Worm (Caenorhabditis elegans) whole organism, early embryonic: ENCODE results near the gene srz-101.
"Not testable (repeated sequence)": the region's sequence is repeated elsewhere in the genome, so short reads cannot be mapped to it uniquely, and the experiment has no call there.

Experiments
- B0310.2 ChIP-seq: sonication (generic microtip); optimal IDR thresholded peaks from 2 replicates; lab custom pipeline; 2016; ENCODE audit warnings: mild to moderate bottlenecking, missing genetic modification characterization, missing compliant biosample characterization
- F13C5.2 ChIP-seq: sonication (generic microtip); optimal IDR thresholded peaks from 2 replicates; lab custom pipeline; 2017; ENCODE audit warnings: mild to moderate bottlenecking, missing genetic modification characterization, inconsistent platforms, missing compliant biosample characterization
- aly-1 ChIP-seq: sonication (generic microtip); optimal IDR thresholded peaks from 2 replicates; lab custom pipeline; 2016; ENCODE audit warnings: missing genetic modification characterization, missing compliant biosample characterization
- ama-1 ChIP-seq: fragments of 150-350 bp; optimal IDR thresholded peaks from 2 replicates; lab custom pipeline; 2014
- ceh-13 ChIP-seq: fragments of 200-800 bp; sonication (Bioruptor generic); optimal IDR thresholded peaks from 2 replicates; lab custom pipeline; 2018; ENCODE audit warnings: mild to moderate bottlenecking, missing genetic modification characterization, missing compliant biosample characterization
- ceh-36 ChIP-seq: sonication (generic microtip); optimal IDR thresholded peaks from 2 replicates; lab custom pipeline; 2016; ENCODE audit warnings: missing genetic modification characterization, inconsistent platforms, missing compliant biosample characterization
- ets-7 ChIP-seq: sonication (generic microtip); optimal IDR thresholded peaks from 2 replicates; lab custom pipeline; 2016; ENCODE audit warnings: missing genotype, missing genetic modification characterization, missing compliant biosample characterization
- flt-1 ChIP-seq: fragments of 200-800 bp; sonication (Bioruptor generic); IDR thresholded peaks from 2 replicates; pipeline ENCODE4 v1.3.6; 2022; ENCODE audit warnings: missing genetic modification characterization, missing compliant biosample characterization
- hmbx-1 ChIP-seq: sonication (generic microtip); optimal IDR thresholded peaks from 2 replicates; lab custom pipeline; 2016; ENCODE audit warnings: mild to moderate bottlenecking, missing genetic modification characterization, missing compliant biosample characterization
- hmg-4 ChIP-seq: fragments of 200-800 bp; sonication (Bioruptor generic); optimal IDR thresholded peaks from 2 replicates; lab custom pipeline; 2018; ENCODE audit warnings: mild to moderate bottlenecking, missing genetic modification characterization, missing compliant biosample characterization
- hnd-1 ChIP-seq: sonication (generic microtip); optimal IDR thresholded peaks from 2 replicates; lab custom pipeline; 2016; ENCODE audit warnings: missing genetic modification characterization, missing compliant biosample characterization
- pes-1 ChIP-seq: fragments of 200-800 bp; sonication (Bioruptor generic); IDR thresholded peaks from 2 replicates; pipeline ENCODE4 v1.3.6; 2022; ENCODE audit warnings: missing genetic modification reagents, missing genetic modification characterization, missing compliant biosample characterization
- scrt-1 ChIP-seq: fragments of 200-800 bp; sonication (Bioruptor generic); IDR thresholded peaks from 2 replicates; pipeline ENCODE4 v1.3.6; 2022; ENCODE audit warnings: missing genetic modification characterization, missing compliant biosample characterization
- sea-1 ChIP-seq: fragments of 200-800 bp; sonication (Bioruptor generic); conservative IDR thresholded peaks from 2 replicates; pipeline ENCODE4 v1.3.6; 2022; ENCODE audit warnings: missing genetic modification characterization, missing compliant biosample characterization
- tbx-11 ChIP-seq: fragments of 200-800 bp; sonication (Bioruptor generic); IDR thresholded peaks from 2 replicates; pipeline ENCODE4 v1.3.6; 2022; ENCODE audit warnings: missing genetic modification characterization, missing compliant biosample characterization
- tbx-37 ChIP-seq: fragments of 200-800 bp; sonication (Bioruptor generic); conservative IDR thresholded peaks from 2 replicates; pipeline ENCODE4 v1.3.6; 2022; ENCODE audit warnings: missing genetic modification reagents, missing genetic modification characterization, missing compliant biosample characterization
- tra-4 ChIP-seq: sonication (generic microtip); optimal IDR thresholded peaks from 2 replicates; lab custom pipeline; 2017; ENCODE audit warnings: missing genetic modification characterization, missing compliant biosample characterization

The srz-101 gene

ce11 chrV:16694538-16694937, at the start of gene srz-101:
Gene srz-101 (plus strand): TSS chrV:16694838.
- TF ChIP-seq B0310.2 (tag; lab: Kevin White, UChicago) = no peak
- TF ChIP-seq pes-1 (GFP tag; lab: Robert Waterston, UW) = no peak
- TF ChIP-seq flt-1 (GFP tag; lab: Robert Waterston, UW) = no peak
- no peak for TF ChIP-seq hnd-1 (tag; lab: Kevin White, UChicago)
- TF ChIP-seq ceh-36 (tag; lab: Kevin White, UChicago) = no peak
- no peak for TF ChIP-seq tra-4 (tag; lab: Kevin White, UChicago)
- TF ChIP-seq tbx-37 (GFP tag; lab: Robert Waterston, UW) = no peak
- TF ChIP-seq F13C5.2 (tag; lab: Kevin White, UChicago) = no peak
- no peak for TF ChIP-seq tbx-11 (GFP tag; lab: Robert Waterston, UW)
- no peak for TF ChIP-seq ceh-13
- no peak for TF ChIP-seq ama-1 (lab: Kevin White, UChicago)

ce11 chrV:16645201-16645940, 49.3 kb upstream of the srz-101 start, which contains the start of gene W06G6.17:
Gene W06G6.17 (minus strand): TSS chrV:16645251.
- TF ChIP-seq pes-1 (GFP tag; lab: Robert Waterston, UW) = no peak
- no peak for TF ChIP-seq hnd-1 (tag; lab: Kevin White, UChicago)
- TF ChIP-seq flt-1 (GFP tag; lab: Robert Waterston, UW) = no peak
- no peak for TF ChIP-seq ets-7 (tag; lab: Kevin White, UChicago)
- TF ChIP-seq tbx-37 (GFP tag; lab: Robert Waterston, UW) = no peak
- TF ChIP-seq tra-4 (tag; lab: Kevin White, UChicago) = no peak
- no peak for TF ChIP-seq ama-1 (lab: Kevin White, UChicago)
- TF ChIP-seq F13C5.2 (tag; lab: Kevin White, UChicago) = no peak
- TF ChIP-seq tbx-11 (GFP tag; lab: Robert Waterston, UW) = no peak
- TF ChIP-seq ceh-13 = no peak
- TF ChIP-seq B0310.2 (tag; lab: Kevin White, UChicago) = no peak
- no peak for TF ChIP-seq hmbx-1

DNA sequence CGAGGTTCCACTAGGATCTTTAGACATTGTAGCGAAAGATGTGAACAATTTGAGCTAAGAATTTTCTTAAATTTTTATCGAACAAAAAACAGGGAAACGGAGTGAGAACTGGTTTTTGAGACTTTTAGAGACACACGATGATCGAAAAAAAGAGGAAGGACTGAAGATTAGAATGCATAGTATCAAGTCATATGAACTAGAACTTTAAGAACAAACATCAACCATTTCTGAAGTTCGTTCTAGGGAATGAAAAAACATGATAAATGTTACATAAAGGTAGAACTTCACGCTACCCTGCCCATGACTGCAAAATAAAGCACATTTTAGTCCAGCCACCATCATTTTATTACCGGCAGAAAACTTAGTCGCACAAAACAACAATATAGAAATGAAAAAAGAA, 48.3 kb upstream of the srz-101 start, which contains the start of gene W06G6.9:
TSS of gene W06G6.9 (minus strand) at position 101 of the 400 bp plus-strand sequence.
- TF ChIP-seq flt-1 (GFP tag; lab: Robert Waterston, UW) = no peak
- no peak for TF ChIP-seq ceh-13
- TF ChIP-seq aly-1 (tag; lab: Kevin White, UChicago) = no peak
- no peak for TF ChIP-seq hmg-4 (GFP tag; lab: Kevin White, UChicago)
- TF ChIP-seq ama-1 (lab: Kevin White, UChicago) = no peak
- no peak for TF ChIP-seq scrt-1 (GFP tag; lab: Robert Waterston, UW)
- TF ChIP-seq F13C5.2 (tag; lab: Kevin White, UChicago) = no peak
- TF ChIP-seq sea-1 (GFP tag; lab: Robert Waterston, UW) = no peak
- no peak for TF ChIP-seq tra-4 (tag; lab: Kevin White, UChicago)
- TF ChIP-seq hnd-1 (tag; lab: Kevin White, UChicago) = no peak
- no peak for TF ChIP-seq ets-7 (tag; lab: Kevin White, UChicago)
- no peak for TF ChIP-seq tbx-11 (GFP tag; lab: Robert Waterston, UW)

ce11 chrV:16647093-16647492, 47.5 kb upstream of the srz-101 start, which contains the start of gene W06G6.10:
Gene W06G6.10 (minus strand): TSS chrV:16647193.
- TF ChIP-seq tbx-37 (GFP tag; lab: Robert Waterston, UW) = no peak
- TF ChIP-seq aly-1 (tag; lab: Kevin White, UChicago) = no peak
- no peak for TF ChIP-seq tra-4 (tag; lab: Kevin White, UChicago)
- no peak for TF ChIP-seq ceh-13
- TF ChIP-seq pes-1 (GFP tag; lab: Robert Waterston, UW) = no peak
- TF ChIP-seq tbx-11 (GFP tag; lab: Robert Waterston, UW) = no peak
- no peak for TF ChIP-seq hmg-4 (GFP tag; lab: Kevin White, UChicago)
- TF ChIP-seq sea-1 (GFP tag; lab: Robert Waterston, UW) = no peak
- no peak for TF ChIP-seq flt-1 (GFP tag; lab: Robert Waterston, UW)
- no peak for TF ChIP-seq B0310.2 (tag; lab: Kevin White, UChicago)
- TF ChIP-seq ceh-36 (tag; lab: Kevin White, UChicago) = no peak
- no peak for TF ChIP-seq hmbx-1
- TF ChIP-seq scrt-1 (GFP tag; lab: Robert Waterston, UW) = no peak

DNA sequence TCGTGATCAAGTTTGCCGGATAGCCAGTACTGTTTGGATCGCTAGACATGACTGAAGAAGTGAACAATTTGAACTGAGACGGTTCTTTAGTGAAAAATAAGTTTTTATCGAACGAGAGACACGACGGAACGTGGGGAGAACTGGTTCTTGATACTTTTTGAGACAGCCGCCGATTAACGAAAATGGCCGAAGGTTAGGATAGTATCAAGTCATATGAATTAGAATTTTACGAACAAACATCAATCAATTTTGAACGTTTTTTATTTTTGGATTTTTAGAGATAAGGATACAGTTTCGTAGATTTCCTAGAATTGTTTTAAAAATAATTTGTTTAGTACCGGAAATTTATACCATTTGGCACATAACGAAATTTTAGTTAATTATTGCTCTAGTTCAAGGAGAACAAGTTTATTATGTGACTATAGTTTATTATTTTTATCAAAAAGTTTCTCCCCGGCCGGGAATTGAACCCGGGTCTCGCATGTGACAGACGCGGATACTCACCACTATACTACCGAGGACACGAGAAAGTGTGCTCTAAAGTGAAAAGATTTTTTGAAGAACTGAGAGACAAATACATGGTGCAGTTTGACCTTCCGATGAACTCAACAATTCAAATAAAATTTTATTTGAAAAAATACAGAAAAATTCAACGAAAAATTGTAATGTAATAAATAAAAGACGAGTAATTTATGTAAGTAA, 46.2 kb upstream of the srz-101 start, which contains the start of gene W06G6.20:
TSS of gene W06G6.20 (minus strand) at position 51 of the 702 bp plus-strand sequence.
- TF ChIP-seq F13C5.2 (tag; lab: Kevin White, UChicago) = no peak
- no peak for TF ChIP-seq hmbx-1
- TF ChIP-seq tbx-11 (GFP tag; lab: Robert Waterston, UW) = no peak
- TF ChIP-seq ceh-36 (tag; lab: Kevin White, UChicago) = no peak
- TF ChIP-seq tra-4 (tag; lab: Kevin White, UChicago) = no peak
- TF ChIP-seq scrt-1 (GFP tag; lab: Robert Waterston, UW) = no peak
- no peak for TF ChIP-seq hnd-1 (tag; lab: Kevin White, UChicago)
- no peak for TF ChIP-seq flt-1 (GFP tag; lab: Robert Waterston, UW)
- no peak for TF ChIP-seq hmg-4 (GFP tag; lab: Kevin White, UChicago)

DNA sequence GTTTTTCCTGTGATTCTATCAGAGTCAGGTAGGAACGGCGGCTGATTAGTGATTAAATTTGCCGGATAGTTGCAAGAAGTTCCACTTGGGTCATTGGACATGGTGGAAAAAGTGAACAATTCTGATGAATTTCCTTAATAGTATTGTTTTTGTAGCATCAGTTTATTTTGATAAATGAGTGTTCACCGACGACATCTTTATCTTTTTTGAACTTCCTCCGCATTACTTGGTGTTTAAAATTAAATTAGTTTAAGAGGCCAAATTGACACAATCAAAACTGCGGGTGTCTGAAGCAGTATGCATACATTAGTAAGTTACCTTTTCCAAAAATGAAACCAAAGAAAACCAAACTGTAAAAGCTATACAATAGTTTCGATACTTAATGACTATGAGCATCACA, 45.4 kb upstream of the srz-101 start, which contains the start of gene W06G6.11:
TSS of gene W06G6.11 (minus strand) at position 101 of the 400 bp plus-strand sequence.
- not testable (repeated sequence) for TF ChIP-seq hmg-4 (GFP tag; lab: Kevin White, UChicago); F13C5.2 (tag; lab: Kevin White, UChicago); B0310.2 (tag; lab: Kevin White, UChicago)
